8 worm cellular contexts compared by ENCODE assay signal in the genomic region with DNA sequence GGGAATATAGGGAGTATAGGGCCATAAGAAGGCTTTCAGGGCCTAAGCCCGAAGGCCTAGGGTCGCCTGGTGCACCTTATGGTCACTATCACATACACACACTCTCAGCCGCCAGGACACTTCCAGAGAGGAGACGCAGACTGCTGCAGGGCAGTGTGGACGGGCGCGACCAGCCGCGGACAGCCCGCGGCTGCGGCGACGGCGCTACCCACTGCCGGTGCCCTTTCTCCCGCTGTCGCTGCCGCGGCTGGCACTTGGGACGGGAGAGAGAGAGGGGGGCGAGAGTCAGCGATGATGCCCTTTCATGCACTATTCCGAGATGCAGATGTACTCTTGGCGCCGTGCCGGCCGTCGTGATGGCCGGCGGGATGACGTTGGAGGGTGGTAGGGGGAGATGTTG.
TF ChIP-seq lines count a peak whose summit lies in the region.

No protein-coding gene starts in this region.

TF ChIP-seq in whole organism, L1 larva, 84 proteins besides CTCF, POLR2A, EP300 and RAD21 (continues in another document):
- TF ChIP-seq C16A3.4 (tag; optimal IDR thresholded peaks at IDR 0.05; lab: Kevin White, UChicago) (no peak), ceh-82 (tag; optimal IDR thresholded peaks at IDR 0.05; lab: Kevin White, UChicago) (peak in 1 of 3 experiments; percentile 68), lin-35 (GFP tag; optimal IDR thresholded peaks at IDR 0.05; lab: Kevin White, UChicago) (peak in 1 of 2 experiments; percentile 27), egl-13 (tag; optimal IDR thresholded peaks at IDR 0.05; lab: Kevin White, UChicago) (peak; percentile 21), unc-86 (tag; optimal IDR thresholded peaks at IDR 0.05; lab: Kevin White, UChicago) (peak; percentile 23), nhr-71 (tag; optimal IDR thresholded peaks at IDR 0.05; lab: Kevin White, UChicago) (peak; percentile 23), nhr-90 (tag; optimal IDR thresholded peaks at IDR 0.05; lab: Kevin White, UChicago; ENCODE audit: poor library complexity) (no peak), fkh-8 (tag; optimal IDR thresholded peaks at IDR 0.05; lab: Kevin White, UChicago) (peak; percentile 28), fkh-10 (GFP tag; optimal IDR thresholded peaks at IDR 0.05; lab: Kevin White, UChicago) (peak; percentile 29), blmp-1 (tag; optimal IDR thresholded peaks at IDR 0.05; lab: Kevin White, UChicago) (peak; percentile 54)

TF ChIP-seq in whole organism, L2 larva, 48 proteins besides CTCF, POLR2A, EP300 and RAD21 (continues in another document):
- TF ChIP-seq nhr-129 (tag; optimal IDR thresholded peaks at IDR 0.05; lab: Kevin White, UChicago) (peak; percentile 15), nhr-6 (tag; optimal IDR thresholded peaks at IDR 0.05; lab: Kevin White, UChicago) (no peak), crh-2 (tag; optimal IDR thresholded peaks at IDR 0.05; lab: Kevin White, UChicago) (no peak), nhr-11 (tag; optimal IDR thresholded peaks at IDR 0.05; lab: Kevin White, UChicago) (no peak), alr-1 (tag; optimal IDR thresholded peaks at IDR 0.05; lab: Kevin White, UChicago) (no peak), C34F6.9 (tag; optimal IDR thresholded peaks at IDR 0.05; lab: Kevin White, UChicago) (peak; percentile 26), nhr-10 (tag; optimal IDR thresholded peaks at IDR 0.05; lab: Kevin White, UChicago) (no peak), snpc-4 (tag; optimal IDR thresholded peaks at IDR 0.05; lab: Kevin White, UChicago) (no peak), ceh-16 (tag; optimal IDR thresholded peaks at IDR 0.05; lab: Kevin White, UChicago) (peak; percentile 55), ceh-82 (tag; optimal IDR thresholded peaks at IDR 0.05; lab: Kevin White, UChicago) (no peak), F13H6.1 (tag; optimal IDR thresholded peaks at IDR 0.05; lab: Kevin White, UChicago) (peak; percentile 93)

TF ChIP-seq in whole organism, L3 larva, 47 proteins besides CTCF, POLR2A, EP300 and RAD21 (continues in another document):
- TF ChIP-seq nfya-1 (tag; optimal IDR thresholded peaks at IDR 0.05; lab: Kevin White, UChicago; ENCODE audit: insufficient read depth) (peak; percentile 78), elt-1 (tag; optimal IDR thresholded peaks at IDR 0.05; lab: Kevin White, UChicago) (peak; percentile 52), ceh-82 (tag; optimal IDR thresholded peaks at IDR 0.05; lab: Kevin White, UChicago) (peak; percentile 15), lin-39 (tag; optimal IDR thresholded peaks at IDR 0.05; lab: Kevin White, UChicago) (peak; percentile 88), elt-2 (tag; optimal IDR thresholded peaks at IDR 0.05; lab: Kevin White, UChicago) (peak; percentile 11), mdl-1 (tag; optimal IDR thresholded peaks at IDR 0.05; lab: Kevin White, UChicago) (peak; percentile 16), pqm-1 (tag; optimal IDR thresholded peaks at IDR 0.05; lab: Kevin White, UChicago) (no peak), aly-2 (tag; optimal IDR thresholded peaks at IDR 0.05; lab: Kevin White, UChicago) (no peak), zag-1 (tag; optimal IDR thresholded peaks at IDR 0.05; lab: Kevin White, UChicago) (no peak), unc-39 (tag; optimal IDR thresholded peaks at IDR 0.05; lab: Kevin White, UChicago) (no peak), lsy-12 (tag; optimal IDR thresholded peaks at IDR 0.05; lab: Kevin White, UChicago) (peak; percentile 79)

TF ChIP-seq in whole organism, L4 larva, 104 proteins besides CTCF, POLR2A, EP300 and RAD21 (continues in another document):
- no peak; the same call in none of the 2 replicates for TF ChIP-seq T26A8.4 (GFP tag; IDR thresholded peaks at IDR 0.05; lab: Robert Waterston, UW)
- no peak for TF ChIP-seq aly-2 (tag; optimal IDR thresholded peaks at IDR 0.05; lab: Kevin White, UChicago)
- TF ChIP-seq dve-1 (tag; optimal IDR thresholded peaks at IDR 0.05; lab: Kevin White, UChicago; ENCODE audit: insufficient read depth), result peak; percentile 8
- no peak for TF ChIP-seq fkh-10 (GFP tag; optimal IDR thresholded peaks at IDR 0.05; lab: Kevin White, UChicago)
- TF ChIP-seq snpc-4 (tag; optimal IDR thresholded peaks at IDR 0.05; lab: Kevin White, UChicago), result no peak
- peak; percentile 50 for TF ChIP-seq mep-1 (tag; optimal IDR thresholded peaks at IDR 0.05; lab: Kevin White, UChicago)
- TF ChIP-seq nhr-111 (GFP tag; optimal IDR thresholded peaks at IDR 0.05; lab: Kevin White, UChicago), result no peak
- TF ChIP-seq ztf-7 (tag; optimal IDR thresholded peaks at IDR 0.05; lab: Kevin White, UChicago), result no peak
- TF ChIP-seq dmd-6 (GFP tag; IDR thresholded peaks at IDR 0.05; lab: Robert Waterston, UW), result peak; percentile 29; the same call in 1 of the 2 replicates
- TF ChIP-seq lin-13 (GFP tag; optimal IDR thresholded peaks at IDR 0.05; lab: Kevin White, UChicago), result no peak

TF ChIP-seq in whole organism, late embryonic, 69 proteins besides CTCF, POLR2A, EP300 and RAD21 (continues in another document):
- TF ChIP-seq ref-2 (tag; optimal IDR thresholded peaks at IDR 0.05; lab: Kevin White, UChicago), result peak; percentile 36
- TF ChIP-seq fkh-6 (tag; optimal IDR thresholded peaks at IDR 0.05; lab: Kevin White, UChicago), result peak; percentile 5
- TF ChIP-seq fkh-10 (GFP tag; optimal IDR thresholded peaks at IDR 0.05; lab: Kevin White, UChicago), result no peak
- no peak for TF ChIP-seq dve-1 (tag; optimal IDR thresholded peaks at IDR 0.05; lab: Kevin White, UChicago)
- no peak for TF ChIP-seq hlh-8 (tag; optimal IDR thresholded peaks at IDR 0.05; lab: Kevin White, UChicago)
- TF ChIP-seq pha-2 (tag; optimal IDR thresholded peaks at IDR 0.05; lab: Kevin White, UChicago), result peak; percentile 4
- no peak for TF ChIP-seq odd-2 (tag; optimal IDR thresholded peaks at IDR 0.05; lab: Kevin White, UChicago)
- no peak for TF ChIP-seq ama-1 (optimal IDR thresholded peaks at IDR 0.05; lab: Kevin White, UChicago)
- no peak for TF ChIP-seq ceh-6 (GFP tag; optimal IDR thresholded peaks at IDR 0.05; lab: Kevin White, UChicago)
- TF ChIP-seq dmd-4 (tag; optimal IDR thresholded peaks at IDR 0.05; lab: Kevin White, UChicago; ENCODE audit: borderline replicate concordance), result no peak
- TF ChIP-seq fax-1 (tag; optimal IDR thresholded peaks at IDR 0.05; lab: Kevin White, UChicago), result no peak
- peak; percentile 9 for TF ChIP-seq ceh-31 (tag; optimal IDR thresholded peaks at IDR 0.05; lab: Kevin White, UChicago)

TF ChIP-seq in whole organism, midembryonic, 9 proteins besides CTCF, POLR2A, EP300 and RAD21:
- TF ChIP-seq T22C8.4 (GFP tag; IDR thresholded peaks at IDR 0.05; lab: Robert Waterston, UW) (no peak), ztf-23 (GFP tag; IDR thresholded peaks at IDR 0.05; lab: Robert Waterston, UW) (no peak), klf-2 (GFP tag; conservative IDR thresholded peaks at IDR 0.05; lab: Robert Waterston, UW) (no peak), ztf-29 (GFP tag; IDR thresholded peaks at IDR 0.05; lab: Robert Waterston, UW) (0 out of 2 replicates have a peak, but pooled peaks have one; percentile 6), flt-1 (GFP tag; IDR thresholded peaks at IDR 0.05; lab: Robert Waterston, UW) (0 out of 2 replicates have a peak, but pooled peaks have one; percentile 6), tab-1 (GFP tag; IDR thresholded peaks at IDR 0.05; lab: Robert Waterston, UW) (0 out of 2 replicates have a peak, but pooled peaks have one; percentile 44), med-1 (GFP tag; optimal IDR thresholded peaks at IDR 0.05; lab: Kevin White, UChicago; ENCODE audit: insufficient read depth) (no peak), cog-1 (tag; optimal IDR thresholded peaks at IDR 0.05; lab: Kevin White, UChicago) (no peak), ref-1 (GFP tag; conservative IDR thresholded peaks at IDR 0.05; lab: Robert Waterston, UW) (no peak)

TF ChIP-seq in whole organism, mixed stage, embryonic, 35 proteins besides CTCF, POLR2A, EP300 and RAD21:
- TF ChIP-seq cnd-1 (tag; optimal IDR thresholded peaks at IDR 0.05; lab: Kevin White, UChicago) (peak; percentile 3), tbx-8 (GFP tag; optimal IDR thresholded peaks at IDR 0.05; lab: Kevin White, UChicago) (peak; percentile 41), ceh-83 (GFP tag; optimal IDR thresholded peaks at IDR 0.05; lab: Kevin White, UChicago) (no peak), pha-4 (tag; optimal IDR thresholded peaks at IDR 0.05; lab: Kevin White, UChicago) (peak; percentile 42), M03D4.4 (tag; optimal IDR thresholded peaks at IDR 0.05; lab: Kevin White, UChicago) (peak; percentile 22), ham-2 (GFP tag; optimal IDR thresholded peaks at IDR 0.05; lab: Kevin White, UChicago) (peak; percentile 39), unc-62 (GFP tag; optimal IDR thresholded peaks at IDR 0.05; lab: Kevin White, UChicago) (peak; percentile 9), ceh-39 (tag; optimal IDR thresholded peaks at IDR 0.05; lab: Kevin White, UChicago) (no peak), sptf-1 (tag; optimal IDR thresholded peaks at IDR 0.05; lab: Kevin White, UChicago) (peak; percentile 75)

TF ChIP-seq in whole organism, young adult, 124 proteins besides CTCF, POLR2A, EP300 and RAD21 (continues in another document):
- TF ChIP-seq dox-1 (GFP tag; IDR thresholded peaks at IDR 0.05; lab: Robert Waterston, UW) (peak; percentile 65), zim-3 (tag; optimal IDR thresholded peaks at IDR 0.05; lab: Kevin White, UChicago) (no peak), sea-2 (GFP tag; IDR thresholded peaks at IDR 0.05; lab: Robert Waterston, UW) (0 out of 2 replicates have a peak, but pooled peaks have one; percentile 73), chd-7 (tag; optimal IDR thresholded peaks at IDR 0.05; lab: Kevin White, UChicago) (peak; percentile 39), mcd-1 (GFP tag; IDR thresholded peaks at IDR 0.05; lab: Robert Waterston, UW) (peak; percentile 51), ceh-27 (GFP tag; optimal IDR thresholded peaks at IDR 0.05; lab: Kevin White, UChicago) (peak; percentile 10), ztf-18 (tag; optimal IDR thresholded peaks at IDR 0.05; lab: Kevin White, UChicago) (peak; percentile 3), gei-17 (GFP tag; optimal IDR thresholded peaks at IDR 0.05; lab: Kevin White, UChicago) (peak; percentile 22), cebp-2 (GFP tag; IDR thresholded peaks at IDR 0.05; lab: Robert Waterston, UW) (no peak), lin-26 (GFP tag; IDR thresholded peaks at IDR 0.05; lab: Robert Waterston, UW) (peak; percentile 53; the same call in 1 of the 2 replicates), egrh-3 (GFP tag; IDR thresholded peaks at IDR 0.05; lab: Robert Waterston, UW) (peak; percentile 99), zfh-2 (GFP tag; conservative IDR thresholded peaks at IDR 0.05; lab: Robert Waterston, UW) (peak; percentile 99), cebp-1 (GFP tag; IDR thresholded peaks at IDR 0.05; lab: Robert Waterston, UW) (no peak), cebp-1 (tag; optimal IDR thresholded peaks at IDR 0.05; lab: Kevin White, UChicago) (peak; percentile 45), egl-44 (GFP tag; IDR thresholded peaks at IDR 0.05; lab: Robert Waterston, UW) (peak; percentile 51; the same call in 1 of the 2 replicates), nfyb-1 (GFP tag; IDR thresholded peaks at IDR 0.05; lab: Robert Waterston, UW) (peak; percentile 85), F37B4.10 (GFP tag; IDR thresholded peaks at IDR 0.05; lab: Robert Waterston, UW) (0 out of 2 replicates have a peak, but pooled peaks have one; percentile 83), K11D2.4 (GFP tag; IDR thresholded peaks at IDR 0.05; lab: Robert Waterston, UW) (0 out of 2 replicates have a peak, but pooled peaks have one; percentile 41), dpl-1 (GFP tag; optimal IDR thresholded peaks at IDR 0.05; lab: Kevin White, UChicago) (no peak), F52B5.7 (tag; optimal IDR thresholded peaks at IDR 0.05; lab: Kevin White, UChicago) (peak; percentile 54)
